Fruit fly (Drosophila melanogaster): ENCODE measurements around the gene CG17219.
A peak's percentile ranks its signal among the peaks of the same experiment; 100 is the strongest.

The CG17219 gene

dm6 chr2L:3018212-3018611, 10.8 kb upstream of the CG17219 start, which contains the start of the genes CG17224 and CG17264:
TSS of gene CG17224 (minus strand) at chr2L:3018308.
TSS of gene CG17264 (plus strand) at chr2L:3018508.
- TF ChIP-seq woc (GFP tag; optimal IDR thresholded peaks at IDR 0.05) (no peak), foxo (GFP tag; optimal IDR thresholded peaks at IDR 0.05) (no peak), psq (GFP tag; optimal IDR thresholded peaks at IDR 0.05) (no peak), CG32264 (GFP tag; optimal IDR thresholded peaks at IDR 0.05) (no peak), ey (GFP tag; optimal IDR thresholded peaks at IDR 0.05) (no peak), tai (GFP tag; optimal IDR thresholded peaks at IDR 0.05) (no peak), Rel (GFP tag; optimal IDR thresholded peaks at IDR 0.05) (no peak), Rel (tag; optimal IDR thresholded peaks at IDR 0.05) (peak; percentile 99), Dif (GFP tag; optimal IDR thresholded peaks at IDR 0.05; ENCODE audit: partially characterized antibody) (peak; percentile 19)

dm6 chr2L:3022986-3023385, 6.1 kb upstream of the CG17219 start, which contains the start of the genes alpha4GT1 and Prp40:
TSS of gene alpha4GT1 (minus strand) at chr2L:3023141.
TSS of gene Prp40 (plus strand) at chr2L:3023226.
- TF ChIP-seq lola (GFP tag; optimal IDR thresholded peaks at IDR 0.05) = no peak
- no peak for TF ChIP-seq HLH106 (tag; optimal IDR thresholded peaks at IDR 0.05)
- TF ChIP-seq Sp1 (GFP tag; optimal IDR thresholded peaks at IDR 0.05) = no peak
- no peak for TF ChIP-seq Rel (GFP tag; optimal IDR thresholded peaks at IDR 0.05)
- peak; percentile 52 for TF ChIP-seq Rel (tag; optimal IDR thresholded peaks at IDR 0.05)
- no peak for TF ChIP-seq Jra (GFP tag; optimal IDR thresholded peaks at IDR 0.05)
- TF ChIP-seq Hr83 (GFP tag; optimal IDR thresholded peaks at IDR 0.05; ENCODE audit: poor library complexity, severe bottlenecking) = no peak
- no peak for TF ChIP-seq Abd-B (GFP tag; optimal IDR thresholded peaks at IDR 0.05)
- TF ChIP-seq br (GFP tag; optimal IDR thresholded peaks at IDR 0.05) = no peak
- peak; percentile 22 for TF ChIP-seq Myc (optimal IDR thresholded peaks at IDR 0.05)
- TF ChIP-seq foxo (GFP tag; optimal IDR thresholded peaks at IDR 0.05) = no peak
- no peak for TF ChIP-seq Hnf4 (GFP tag; optimal IDR thresholded peaks at IDR 0.05)
- no peak for TF ChIP-seq OdsH (GFP tag; optimal IDR thresholded peaks at IDR 0.05)

- TF ChIP-seq dsf (GFP tag; optimal IDR thresholded peaks at IDR 0.05; ENCODE audit: borderline replicate concordance) (no peak), CrebA (GFP tag; optimal IDR thresholded peaks at IDR 0.05; ENCODE audit: borderline replicate concordance) (no peak), Hr83 (GFP tag; optimal IDR thresholded peaks at IDR 0.05; ENCODE audit: poor library complexity, severe bottlenecking) (peak; percentile 50), sv (GFP tag; optimal IDR thresholded peaks at IDR 0.05) (no peak), fru (GFP tag; optimal IDR thresholded peaks at IDR 0.05) (no peak), CG9705 (GFP tag; optimal IDR thresholded peaks at IDR 0.05) (no peak), woc (GFP tag; optimal IDR thresholded peaks at IDR 0.05) (no peak), brk (GFP tag; optimal IDR thresholded peaks at IDR 0.05) (no peak), rgr (GFP tag; optimal IDR thresholded peaks at IDR 0.05) (no peak), N (GFP tag; optimal IDR thresholded peaks at IDR 0.05) (no peak), usp (GFP tag; optimal IDR thresholded peaks at IDR 0.05) (no peak), Rel (GFP tag; optimal IDR thresholded peaks at IDR 0.05) (no peak), Rel (tag; optimal IDR thresholded peaks at IDR 0.05) (peak; percentile 8), jim (GFP tag; optimal IDR thresholded peaks at IDR 0.05) (no peak), pan (optimal IDR thresholded peaks at IDR 0.05) (no peak), h (GFP tag; optimal IDR thresholded peaks at IDR 0.05) (no peak), tai (GFP tag; optimal IDR thresholded peaks at IDR 0.05) (no peak), Dif (GFP tag; optimal IDR thresholded peaks at IDR 0.05; ENCODE audit: partially characterized antibody) (no peak), Mio (GFP tag; optimal IDR thresholded peaks at IDR 0.05) (no peak), CG32264 (GFP tag; optimal IDR thresholded peaks at IDR 0.05) (no peak), Hr78 (GFP tag; optimal IDR thresholded peaks at IDR 0.05) (no peak), lola (GFP tag; optimal IDR thresholded peaks at IDR 0.05) (no peak), Myc (optimal IDR thresholded peaks at IDR 0.05) (no peak), HLH106 (tag; optimal IDR thresholded peaks at IDR 0.05) (no peak), sage (GFP tag; optimal IDR thresholded peaks at IDR 0.05) (no peak), br (GFP tag; optimal IDR thresholded peaks at IDR 0.05) (no peak), GATAd (GFP tag; optimal IDR thresholded peaks at IDR 0.05) (peak; percentile 58)
Observed at dm6 chr2L:3030350-3030749, 1.3 kb downstream of the CG17219 start, which contains the start of gene GABPI. TSS of gene GABPI (plus strand) at chr2L:3030539.

dm6 chr2L:3034969-3035368, 5.9 kb downstream of the CG17219 start, which contains the start of gene CG17258:
TSS of gene CG17258 (minus strand) at chr2L:3035348.
- no peak for TF ChIP-seq HLH106 (tag; optimal IDR thresholded peaks at IDR 0.05)
- TF ChIP-seq sage (GFP tag; optimal IDR thresholded peaks at IDR 0.05) = no peak
- no peak for TF ChIP-seq Myc (optimal IDR thresholded peaks at IDR 0.05)
- TF ChIP-seq CG32264 (GFP tag; optimal IDR thresholded peaks at IDR 0.05) = no peak
- no peak for TF ChIP-seq Dif (GFP tag; optimal IDR thresholded peaks at IDR 0.05; ENCODE audit: partially characterized antibody)
- no peak for TF ChIP-seq Hr83 (GFP tag; optimal IDR thresholded peaks at IDR 0.05; ENCODE audit: poor library complexity, severe bottlenecking)
- TF ChIP-seq dsf (GFP tag; optimal IDR thresholded peaks at IDR 0.05; ENCODE audit: borderline replicate concordance) = no peak
- TF ChIP-seq Vsx2 (GFP tag; optimal IDR thresholded peaks at IDR 0.05; ENCODE audit: partially characterized antibody) = no peak
- no peak for TF ChIP-seq N (GFP tag; optimal IDR thresholded peaks at IDR 0.05)
- no peak for TF ChIP-seq CrebA (GFP tag; optimal IDR thresholded peaks at IDR 0.05; ENCODE audit: borderline replicate concordance)
- TF ChIP-seq Abd-B (GFP tag; optimal IDR thresholded peaks at IDR 0.05) = no peak
- no peak for TF ChIP-seq Dfd (GFP tag; optimal IDR thresholded peaks at IDR 0.05)
- no peak for TF ChIP-seq sv (GFP tag; optimal IDR thresholded peaks at IDR 0.05)
- no peak for TF ChIP-seq GATAd (GFP tag; optimal IDR thresholded peaks at IDR 0.05)
- TF ChIP-seq brk (GFP tag; optimal IDR thresholded peaks at IDR 0.05) = no peak
- TF ChIP-seq rgr (GFP tag; optimal IDR thresholded peaks at IDR 0.05) = no peak
- TF ChIP-seq Rel (GFP tag; optimal IDR thresholded peaks at IDR 0.05) = no peak
- TF ChIP-seq Rel (tag; optimal IDR thresholded peaks at IDR 0.05) = no peak

All from whole organism, wandering third instar larva.